Fruit fly (Drosophila melanogaster): ENCODE results near the gene CG33772.
"Not testable (repeated sequence)": the region's sequence is repeated elsewhere in the genome, so short reads cannot be mapped to it uniquely, and the experiment has no call there.

Gene CG33772

dm6 chr3L:22652425-22652824 is at the start of gene CG33772:
CG33772 (minus strand) TSS chr3L:22652525.
- TF ChIP-seq Hr39 (GFP tag; optimal IDR thresholded peaks at IDR 0.05) (no peak), CG8319 (GFP tag; optimal IDR thresholded peaks at IDR 0.05) (no peak), salr (GFP tag; optimal IDR thresholded peaks at IDR 0.05) (no peak), CG8632 (GFP tag; optimal IDR thresholded peaks at IDR 0.05) (no peak), CG11902 (GFP tag; optimal IDR thresholded peaks at IDR 0.05) (no peak), svp (GFP tag) (no peak), CG11294 (GFP tag; IDR thresholded peaks at IDR 0.05) (no peak), esn (GFP tag; optimal IDR thresholded peaks at IDR 0.05) (no peak), fd59A (GFP tag; optimal IDR thresholded peaks at IDR 0.05) (no peak), ss (GFP tag; optimal IDR thresholded peaks at IDR 0.05) (no peak)

dm6 chr3L:22699133-22699532 is 46.8 kb upstream of the CG33772 start, which contains the start of gene CG45116:
CG45116 (plus strand) TSS chr3L:22699433.
- TF ChIP-seq fkh (GFP tag; optimal IDR thresholded peaks at IDR 0.05) (peak; percentile 46), CG34406 (GFP tag; optimal IDR thresholded peaks at IDR 0.05) (no peak), CG1621 (tag; optimal IDR thresholded peaks at IDR 0.05) (no peak), fd85E (GFP tag; optimal IDR thresholded peaks at IDR 0.05) (no peak), Ets96B (tag; optimal IDR thresholded peaks at IDR 0.05) (no peak), fd59A (GFP tag; optimal IDR thresholded peaks at IDR 0.05) (no peak), CG9139 (GFP tag; optimal IDR thresholded peaks at IDR 0.05) (no peak), Sox15 (GFP tag; optimal IDR thresholded peaks at IDR 0.05) (no peak)

DNA sequence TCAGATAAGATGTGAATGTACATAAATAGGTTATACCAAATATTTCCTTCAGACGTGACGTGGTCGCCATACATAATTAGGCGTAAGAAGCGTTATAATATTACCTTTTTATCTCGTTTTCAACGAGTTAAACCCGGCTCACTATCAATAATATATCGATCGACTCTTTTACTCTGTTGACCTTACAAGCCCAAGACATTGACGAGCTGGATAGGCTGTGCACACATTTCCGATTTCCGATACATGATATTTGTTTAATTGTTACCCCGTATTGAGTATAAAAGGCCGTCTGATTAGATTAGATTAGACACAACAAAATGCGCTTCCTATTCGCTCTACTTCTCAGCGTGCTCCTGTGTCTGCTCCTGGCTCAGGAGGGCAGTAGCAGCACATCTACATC is 44.6 kb upstream of the CG33772 start, which contains the start of gene CG32453:
Gene CG32453 (plus strand): TSS at position 301 of the 400 bp plus-strand sequence.
- TF ChIP-seq CG8319, fd59A, Lpt (GFP tag; optimal IDR thresholded peaks at IDR 0.05): not testable (repeated sequence)

dm6 chr3L:22695653-22696052 is 43.3 kb upstream of the CG33772 start, which contains the start of gene CG14452:
CG14452 (plus strand) TSS chr3L:22695953.
- TF ChIP-seq CG1621 (tag; optimal IDR thresholded peaks at IDR 0.05) (no peak), Eip78C (GFP tag) (no peak), Lpt (GFP tag; optimal IDR thresholded peaks at IDR 0.05) (no peak), CG9139 (GFP tag; optimal IDR thresholded peaks at IDR 0.05) (no peak), Smox (GFP tag; optimal IDR thresholded peaks at IDR 0.05) (no peak), CG11294 (GFP tag; IDR thresholded peaks at IDR 0.05) (no peak), CG15336 (GFP tag; IDR thresholded peaks at IDR 0.05) (no peak), topi (GFP tag; optimal IDR thresholded peaks at IDR 0.05) (no peak), CG8119 (GFP tag; IDR thresholded peaks at IDR 0.05) (no peak), cyc (GFP tag; optimal IDR thresholded peaks at IDR 0.05) (no peak)

DNA sequence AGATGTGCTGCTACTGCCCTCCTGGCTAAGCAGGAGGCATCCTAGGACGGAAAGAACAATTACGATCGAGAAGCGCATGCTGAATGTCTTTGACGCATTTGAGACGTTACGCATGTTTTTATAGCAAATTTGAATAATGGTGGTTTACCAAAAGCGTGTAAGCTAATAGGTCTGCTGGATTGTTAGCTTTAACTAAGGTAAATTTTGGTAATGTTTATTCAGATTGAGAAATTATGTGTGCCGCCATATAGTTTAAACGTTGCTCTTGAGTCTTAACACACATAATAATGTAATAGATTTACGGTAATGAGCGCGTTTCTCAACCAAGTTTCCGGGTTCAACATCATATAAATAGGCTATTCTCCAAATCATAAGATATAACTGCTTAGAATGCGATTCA is 41.4 kb upstream of the CG33772 start, which contains the start of the genes CG12546 and CG14453:
Gene CG12546 (minus strand): TSS at position 101 of the 400 bp plus-strand sequence.
Gene CG14453 (plus strand): TSS at position 372 of the 400 bp plus-strand sequence.
- TF ChIP-seq OdsH (GFP tag; optimal IDR thresholded peaks at IDR 0.05), result no peak
- TF ChIP-seq CG15336 (GFP tag; IDR thresholded peaks at IDR 0.05), result no peak
- TF ChIP-seq net (GFP tag; optimal IDR thresholded peaks at IDR 0.05), result no peak
- TF ChIP-seq Hr38 (GFP tag; optimal IDR thresholded peaks at IDR 0.05), result no peak
- TF ChIP-seq Gug (GFP tag; IDR thresholded peaks at IDR 0.05), result no peak
- no peak for TF ChIP-seq lz (GFP tag; optimal IDR thresholded peaks at IDR 0.05)
- TF ChIP-seq Smox (GFP tag; optimal IDR thresholded peaks at IDR 0.05), result no peak
- no peak for TF ChIP-seq CG11902 (GFP tag; optimal IDR thresholded peaks at IDR 0.05)
- TF ChIP-seq CG11294 (GFP tag; IDR thresholded peaks at IDR 0.05), result no peak
- TF ChIP-seq pdm3 (GFP tag; optimal IDR thresholded peaks at IDR 0.05), result no peak
- TF ChIP-seq Sox102F (GFP tag; optimal IDR thresholded peaks at IDR 0.05), result no peak
- TF ChIP-seq dsx (GFP tag; optimal IDR thresholded peaks at IDR 0.05; ENCODE audit: poor library complexity, severe bottlenecking), result no peak

Data from whole organism, prepupa.